Worm (Caenorhabditis elegans) whole organism, early embryonic: Measurements from ENCODE around the gene C01G10.6.

Experiments
- F13C5.2 ChIP-seq: sonication (generic microtip); optimal IDR thresholded peaks from 2 replicates; lab custom pipeline; 2017; ENCODE audit warnings: mild to moderate bottlenecking, missing genetic modification characterization, inconsistent platforms, missing compliant biosample characterization
- ama-1 ChIP-seq: fragments of 150-350 bp; optimal IDR thresholded peaks from 2 replicates; lab custom pipeline; 2014
- hmg-4 ChIP-seq: fragments of 200-800 bp; sonication (Bioruptor generic); optimal IDR thresholded peaks from 2 replicates; lab custom pipeline; 2018; ENCODE audit warnings: mild to moderate bottlenecking, missing genetic modification characterization, missing compliant biosample characterization
- sea-1 ChIP-seq: fragments of 200-800 bp; sonication (Bioruptor generic); conservative IDR thresholded peaks from 2 replicates; pipeline ENCODE4 v1.3.6; 2022; ENCODE audit warnings: missing genetic modification characterization, missing compliant biosample characterization

DNA sequence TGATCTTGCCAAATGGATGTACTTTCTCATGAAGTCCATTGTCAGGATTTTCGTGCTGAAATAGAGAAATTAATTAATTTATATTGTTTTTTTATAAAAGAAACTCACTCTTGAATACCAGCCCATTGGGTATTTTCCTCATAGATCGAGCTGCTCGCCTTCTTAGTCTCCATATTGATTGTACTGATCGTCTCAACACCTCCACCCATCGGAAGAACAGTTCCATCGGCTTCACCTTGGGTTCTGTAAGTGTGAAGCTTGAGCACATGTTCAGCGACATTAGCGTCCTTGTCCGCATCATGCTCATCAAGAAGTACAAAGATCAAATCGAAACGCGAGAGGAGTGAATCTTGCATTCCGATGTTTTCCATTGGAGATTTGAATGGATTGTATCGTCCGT lies 29.7 kb upstream of the C01G10.6 start:
- TF ChIP-seq F13C5.2 (tag; lab: Kevin White, UChicago) = no peak
- no peak for TF ChIP-seq hmg-4 (GFP tag; lab: Kevin White, UChicago)
- no peak for TF ChIP-seq ama-1 (lab: Kevin White, UChicago)
- no peak for TF ChIP-seq sea-1 (GFP tag; lab: Robert Waterston, UW)
